Worm (Caenorhabditis elegans): ENCODE measurements around the gene mog-5.

Gene mog-5

DNA sequence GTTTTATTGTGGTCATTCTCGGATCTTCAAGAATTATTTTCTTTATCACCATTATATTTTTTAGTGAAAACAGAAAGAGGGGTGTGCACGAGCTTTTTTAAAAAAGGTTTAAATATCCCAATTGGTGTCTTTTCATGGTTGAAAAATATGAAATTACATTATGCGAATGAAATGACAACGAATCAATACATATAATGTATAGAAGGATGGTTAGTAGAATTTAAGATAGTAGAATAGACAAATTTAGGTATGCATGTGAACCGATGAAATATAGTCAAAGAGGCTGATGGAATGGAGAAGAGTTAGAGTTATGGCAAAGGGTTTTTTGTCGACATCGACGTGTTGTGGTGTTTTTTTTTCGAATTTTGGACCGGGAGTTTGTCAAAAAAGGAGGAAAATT lies 34.8 kb upstream of the mog-5 start:
- TF ChIP-seq unc-62 (GFP tag; optimal IDR thresholded peaks at IDR 0.05) (no peak), unc-120 (tag; optimal IDR thresholded peaks at IDR 0.05; ENCODE audit: poor library complexity, severe bottlenecking) (no peak)

DNA sequence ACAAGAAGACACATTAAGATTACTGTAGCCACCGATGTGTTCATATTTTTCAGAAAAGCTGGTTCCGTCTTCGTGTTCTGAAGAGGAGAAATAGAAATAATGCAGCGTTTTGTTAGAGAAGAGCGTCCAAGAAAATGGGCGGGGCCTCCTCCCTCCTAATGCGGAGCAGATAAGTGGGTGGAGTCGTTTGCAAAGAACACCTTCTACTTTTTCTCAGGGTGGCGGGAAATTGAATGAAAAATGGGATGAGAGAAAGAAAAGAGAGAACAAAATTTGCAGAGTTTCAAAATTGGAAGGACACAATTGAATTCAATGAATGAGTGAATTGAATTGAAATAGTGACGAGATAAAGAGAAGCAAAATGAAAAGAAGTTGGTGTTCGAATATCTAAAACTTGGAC lies 33.7 kb upstream of the mog-5 start, which contains the start of gene F09E5.16:
Gene F09E5.16 (minus strand): TSS at position 101 of the 400 bp plus-strand sequence.
- TF ChIP-seq flh-1 (GFP tag; optimal IDR thresholded peaks at IDR 0.05): no peak
- TF ChIP-seq ces-1 (GFP tag; optimal IDR thresholded peaks at IDR 0.05): peak; percentile 21

DNA sequence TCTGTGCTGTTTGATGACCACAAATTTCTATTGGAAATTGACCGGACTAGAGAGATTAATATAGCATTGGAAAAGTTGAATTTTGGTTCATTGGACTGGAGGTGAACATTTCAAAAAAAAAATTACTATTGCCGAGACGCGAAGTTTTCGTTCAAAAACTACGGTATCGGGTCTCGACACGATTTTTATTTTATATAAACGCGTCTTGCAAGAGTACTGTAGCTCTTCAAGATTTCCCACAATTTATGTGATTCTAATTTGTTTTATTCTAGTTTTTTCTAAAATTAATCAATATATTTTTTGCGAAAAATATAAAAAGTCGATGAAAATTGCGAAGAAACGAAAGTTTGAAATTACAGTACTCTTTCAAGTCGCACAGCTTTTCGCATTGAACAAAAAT lies 28.7 kb upstream of the mog-5 start, which contains the start of gene F09E5.12:
Gene F09E5.12 (minus strand): TSS at position 101 of the 400 bp plus-strand sequence.
- TF ChIP-seq mab-5 (tag; optimal IDR thresholded peaks at IDR 0.05) (no peak), ceh-43 (GFP tag; optimal IDR thresholded peaks at IDR 0.05) (no peak), nhr-76 (tag; optimal IDR thresholded peaks at IDR 0.05) (no peak), lin-13 (tag; optimal IDR thresholded peaks at IDR 0.05) (no peak), blmp-1 (tag; optimal IDR thresholded peaks at IDR 0.05) (no peak), elt-3 (tag; optimal IDR thresholded peaks at IDR 0.05) (no peak), ces-1 (GFP tag; optimal IDR thresholded peaks at IDR 0.05) (no peak), nhr-2 (tag; optimal IDR thresholded peaks at IDR 0.05) (no peak), sem-2 (GFP tag; optimal IDR thresholded peaks at IDR 0.05) (no peak), unc-62 (GFP tag; optimal IDR thresholded peaks at IDR 0.05) (no peak), M03D4.4 (tag; optimal IDR thresholded peaks at IDR 0.05) (no peak), hlh-1 (tag; optimal IDR thresholded peaks at IDR 0.05) (no peak), nhr-237 (tag; optimal IDR thresholded peaks at IDR 0.05) (no peak), mep-1 (tag; optimal IDR thresholded peaks at IDR 0.05) (no peak), nhr-28 (tag; optimal IDR thresholded peaks at IDR 0.05) (no peak), bed-3 (GFP tag; optimal IDR thresholded peaks at IDR 0.05) (no peak), zip-8 (tag; optimal IDR thresholded peaks at IDR 0.05) (no peak), drap-1 (GFP tag; optimal IDR thresholded peaks at IDR 0.05) (no peak), lsy-2 (tag; optimal IDR thresholded peaks at IDR 0.05) (no peak)

DNA sequence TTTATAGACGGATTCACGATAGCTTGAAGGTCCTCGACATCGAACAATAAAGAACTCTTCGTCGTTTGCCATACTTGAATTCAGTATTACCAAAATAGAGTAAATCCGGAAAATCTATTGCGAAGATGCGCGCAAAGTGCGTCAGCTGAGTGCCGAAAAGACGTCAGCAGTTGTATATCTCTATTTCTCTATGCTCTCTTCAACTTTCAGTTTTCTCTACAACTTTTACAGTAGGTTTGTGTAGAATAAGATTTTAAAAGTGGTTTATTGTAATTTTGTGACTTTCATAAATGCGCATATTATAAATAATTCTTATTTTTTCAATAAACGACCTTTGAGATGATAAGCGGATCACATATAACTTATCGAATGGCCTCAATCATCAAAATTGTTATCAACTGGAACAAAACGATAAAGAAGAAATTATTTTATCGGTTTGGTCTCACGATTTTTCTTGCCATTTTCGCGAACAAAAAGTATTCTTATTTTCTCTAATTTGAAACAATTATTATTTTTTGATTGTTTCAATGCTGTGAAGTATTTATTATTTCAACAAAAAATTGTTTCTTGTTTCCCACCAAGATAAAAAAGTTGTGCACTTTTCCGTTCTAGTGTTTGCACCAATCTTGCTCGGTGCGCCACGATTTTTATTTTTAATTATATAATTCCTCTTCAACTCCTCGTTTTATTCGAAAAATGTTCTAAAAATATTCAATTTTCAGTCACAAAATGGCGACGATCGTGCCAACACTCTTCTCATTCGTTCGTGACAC lies 25.9 kb upstream of the mog-5 start, which contains the start of the genes agt-2 and F09E5.3:
Gene agt-2 (minus strand): TSS at position 553 of the 773 bp plus-strand sequence.
Gene F09E5.3 (plus strand): TSS at position 723 of the 773 bp plus-strand sequence.
- TF ChIP-seq ceh-83 (GFP tag; optimal IDR thresholded peaks at IDR 0.05) (peak; percentile 47), lin-32 (GFP tag; optimal IDR thresholded peaks at IDR 0.05) (no peak), unc-39 (tag; optimal IDR thresholded peaks at IDR 0.05) (no peak), nhr-2 (tag; optimal IDR thresholded peaks at IDR 0.05) (peak; percentile 13), unc-62 (GFP tag; optimal IDR thresholded peaks at IDR 0.05) (peak; percentile 26), lin-13 (tag; optimal IDR thresholded peaks at IDR 0.05) (peak; percentile 90), mep-1 (tag; optimal IDR thresholded peaks at IDR 0.05) (peak; percentile 90), cnd-1 (tag; optimal IDR thresholded peaks at IDR 0.05) (peak; percentile 36), bed-3 (GFP tag; optimal IDR thresholded peaks at IDR 0.05) (no peak), ceh-39 (tag; optimal IDR thresholded peaks at IDR 0.05) (peak; percentile 68), drap-1 (GFP tag; optimal IDR thresholded peaks at IDR 0.05) (peak; percentile 53), ceh-43 (GFP tag; optimal IDR thresholded peaks at IDR 0.05) (no peak), nhr-28 (tag; optimal IDR thresholded peaks at IDR 0.05) (no peak), unc-120 (tag; optimal IDR thresholded peaks at IDR 0.05; ENCODE audit: poor library complexity, severe bottlenecking) (no peak), snpc-4 (tag; optimal IDR thresholded peaks at IDR 0.05) (no peak), sptf-1 (tag; optimal IDR thresholded peaks at IDR 0.05) (peak; percentile 71), elt-3 (tag; optimal IDR thresholded peaks at IDR 0.05) (no peak), M03D4.4 (tag; optimal IDR thresholded peaks at IDR 0.05) (peak; percentile 9), lsy-2 (tag; optimal IDR thresholded peaks at IDR 0.05) (peak; percentile 89), hlh-1 (tag; optimal IDR thresholded peaks at IDR 0.05) (peak; percentile 37), flh-1 (GFP tag; optimal IDR thresholded peaks at IDR 0.05) (no peak), nhr-237 (tag; optimal IDR thresholded peaks at IDR 0.05) (peak; percentile 77), ces-1 (GFP tag; optimal IDR thresholded peaks at IDR 0.05) (peak; percentile 74), mls-2 (tag; optimal IDR thresholded peaks at IDR 0.05) (peak; percentile 17), nhr-76 (tag; optimal IDR thresholded peaks at IDR 0.05) (no peak), blmp-1 (tag; optimal IDR thresholded peaks at IDR 0.05) (peak; percentile 3), sem-2 (GFP tag; optimal IDR thresholded peaks at IDR 0.05) (no peak), ham-2 (GFP tag; optimal IDR thresholded peaks at IDR 0.05) (no peak), nhr-12 (tag; optimal IDR thresholded peaks at IDR 0.05) (no peak), tbx-8 (GFP tag; optimal IDR thresholded peaks at IDR 0.05) (no peak), mab-5 (tag; optimal IDR thresholded peaks at IDR 0.05) (no peak), ztf-11 (tag; optimal IDR thresholded peaks at IDR 0.05) (peak; percentile 53), zip-8 (tag; optimal IDR thresholded peaks at IDR 0.05) (no peak), pha-4 (tag; optimal IDR thresholded peaks at IDR 0.05) (peak; percentile 95), elt-1 (tag; optimal IDR thresholded peaks at IDR 0.05; ENCODE audit: borderline replicate concordance, insufficient read depth) (no peak)

Measured in whole organism, mixed stage, embryonic.